Fruit fly (Drosophila melanogaster): Measurements from ENCODE around the gene CG12983.

The CG12983 gene

dm6 chr3L:20962455-20962854, 4.1 kb downstream of the CG12983 start, which contains the start of gene CG10587:
CG10587 (minus strand) TSS chr3L:20962555.
- no peak for TF ChIP-seq psq (optimal IDR thresholded peaks at IDR 0.05)
- no peak for TF ChIP-seq CG8478 (optimal IDR thresholded peaks at IDR 0.05)
- TF ChIP-seq EcR (GFP tag; optimal IDR thresholded peaks at IDR 0.05) = no peak
- no peak for TF ChIP-seq pan (optimal IDR thresholded peaks at IDR 0.05)
- TF ChIP-seq Dll (optimal IDR thresholded peaks at IDR 0.05) = no peak
- TF ChIP-seq usp (GFP tag; optimal IDR thresholded peaks at IDR 0.05) = no peak

- TF ChIP-seq psq (optimal IDR thresholded peaks at IDR 0.05) (no peak), EcR (GFP tag; optimal IDR thresholded peaks at IDR 0.05) (no peak), Dll (optimal IDR thresholded peaks at IDR 0.05) (no peak), pan (optimal IDR thresholded peaks at IDR 0.05) (no peak), CG8478 (optimal IDR thresholded peaks at IDR 0.05) (no peak), usp (GFP tag; optimal IDR thresholded peaks at IDR 0.05) (no peak)
Measured at dm6 chr3L:20961286-20961685, 5.3 kb downstream of the CG12983 start, which contains the start of gene CG11037. CG11037 (minus strand) TSS chr3L:20961386.

- no peak for TF ChIP-seq CG8478 (optimal IDR thresholded peaks at IDR 0.05)
- no peak for TF ChIP-seq pan (optimal IDR thresholded peaks at IDR 0.05)
- TF ChIP-seq EcR (GFP tag; optimal IDR thresholded peaks at IDR 0.05) = no peak
- no peak for TF ChIP-seq usp (GFP tag; optimal IDR thresholded peaks at IDR 0.05)
- no peak for TF ChIP-seq psq (optimal IDR thresholded peaks at IDR 0.05)
- no peak for TF ChIP-seq Dll (optimal IDR thresholded peaks at IDR 0.05)
Measured at dm6 chr3L:20956650-20957049, 9.9 kb downstream of the CG12983 start, which contains the start of the genes Sems and CG10588. Sems (minus strand) TSS chr3L:20956750. CG10588 (plus strand) TSS chr3L:20956934.

- TF ChIP-seq psq (optimal IDR thresholded peaks at IDR 0.05) (no peak), EcR (GFP tag; optimal IDR thresholded peaks at IDR 0.05) (no peak), usp (GFP tag; optimal IDR thresholded peaks at IDR 0.05) (no peak), CG8478 (optimal IDR thresholded peaks at IDR 0.05) (no peak), Dll (optimal IDR thresholded peaks at IDR 0.05) (no peak), pan (optimal IDR thresholded peaks at IDR 0.05) (no peak)
Measured at dm6 chr3L:20954118-20954517, 12.4 kb downstream of the CG12983 start.

dm6 chr3L:20952622-20953618, 13.6 kb downstream of the CG12983 start:
- TF ChIP-seq psq (optimal IDR thresholded peaks at IDR 0.05) (no peak), CG8478 (optimal IDR thresholded peaks at IDR 0.05) (no peak), Dll (optimal IDR thresholded peaks at IDR 0.05) (no peak), pan (optimal IDR thresholded peaks at IDR 0.05) (no peak), usp (GFP tag; optimal IDR thresholded peaks at IDR 0.05) (no peak), EcR (GFP tag; optimal IDR thresholded peaks at IDR 0.05) (no peak)

- TF ChIP-seq psq (optimal IDR thresholded peaks at IDR 0.05) = no peak
- no peak for TF ChIP-seq EcR (GFP tag; optimal IDR thresholded peaks at IDR 0.05)
- TF ChIP-seq Dll (optimal IDR thresholded peaks at IDR 0.05) = no peak
- TF ChIP-seq usp (GFP tag; optimal IDR thresholded peaks at IDR 0.05) = no peak
- no peak for TF ChIP-seq CG8478 (optimal IDR thresholded peaks at IDR 0.05)
- no peak for TF ChIP-seq pan (optimal IDR thresholded peaks at IDR 0.05)
Measured at dm6 chr3L:20952121-20952487, 14.5 kb downstream of the CG12983 start.

dm6 chr3L:20951477-20952120, 15.0 kb downstream of the CG12983 start:
- TF ChIP-seq usp (GFP tag; optimal IDR thresholded peaks at IDR 0.05) (no peak), Dll (optimal IDR thresholded peaks at IDR 0.05) (peak; percentile 34), psq (optimal IDR thresholded peaks at IDR 0.05) (no peak), pan (optimal IDR thresholded peaks at IDR 0.05) (no peak)

dm6 chr3L:20950520-20951135, 15.9 kb downstream of the CG12983 start:
- TF ChIP-seq usp (GFP tag; optimal IDR thresholded peaks at IDR 0.05) (no peak), EcR (GFP tag; optimal IDR thresholded peaks at IDR 0.05) (no peak), CG8478 (optimal IDR thresholded peaks at IDR 0.05) (no peak), psq (optimal IDR thresholded peaks at IDR 0.05) (no peak), pan (optimal IDR thresholded peaks at IDR 0.05) (no peak), Dll (optimal IDR thresholded peaks at IDR 0.05) (no peak)

dm6 chr3L:20950136-20950499, 16.4 kb downstream of the CG12983 start:
- TF ChIP-seq usp (GFP tag; optimal IDR thresholded peaks at IDR 0.05) (no peak), EcR (GFP tag; optimal IDR thresholded peaks at IDR 0.05) (no peak), CG8478 (optimal IDR thresholded peaks at IDR 0.05) (no peak), pan (optimal IDR thresholded peaks at IDR 0.05) (no peak)

- no peak for TF ChIP-seq psq (optimal IDR thresholded peaks at IDR 0.05)
- no peak for TF ChIP-seq CG8478 (optimal IDR thresholded peaks at IDR 0.05)
- TF ChIP-seq Dll (optimal IDR thresholded peaks at IDR 0.05) = peak; percentile 83
- TF ChIP-seq pan (optimal IDR thresholded peaks at IDR 0.05) = no peak
- TF ChIP-seq EcR (GFP tag; optimal IDR thresholded peaks at IDR 0.05) = no peak
Measured at dm6 chr3L:20949371-20950135, 17.0 kb downstream of the CG12983 start, which contains the start of gene fng. fng (minus strand) TSS chr3L:20949512.

- TF ChIP-seq CG8478 (optimal IDR thresholded peaks at IDR 0.05) = no peak
- TF ChIP-seq psq (optimal IDR thresholded peaks at IDR 0.05) = no peak
- no peak for TF ChIP-seq EcR (GFP tag; optimal IDR thresholded peaks at IDR 0.05)
- TF ChIP-seq usp (GFP tag; optimal IDR thresholded peaks at IDR 0.05) = no peak
- TF ChIP-seq Dll (optimal IDR thresholded peaks at IDR 0.05) = no peak
- no peak for TF ChIP-seq pan (optimal IDR thresholded peaks at IDR 0.05)
Measured at dm6 chr3L:20948404-20948803, 18.2 kb downstream of the CG12983 start.

Measured in whole organism.